Worm (Caenorhabditis elegans) whole organism, midembryonic: ENCODE data around the gene srh-252.

ENCODE experiments used
- cog-1 ChIP-seq: sonication (generic microtip); optimal IDR thresholded peaks from 2 replicates; lab custom pipeline; 2016; ENCODE audit warnings: missing genetic modification characterization, missing compliant biosample characterization
- ztf-23 ChIP-seq: fragments of 200-800 bp; sonication (Bioruptor generic); IDR thresholded peaks from 2 replicates; pipeline ENCODE4 v1.3.6; 2022; ENCODE audit warnings: missing genetic modification reagents, missing genetic modification characterization, missing compliant biosample characterization

DNA sequence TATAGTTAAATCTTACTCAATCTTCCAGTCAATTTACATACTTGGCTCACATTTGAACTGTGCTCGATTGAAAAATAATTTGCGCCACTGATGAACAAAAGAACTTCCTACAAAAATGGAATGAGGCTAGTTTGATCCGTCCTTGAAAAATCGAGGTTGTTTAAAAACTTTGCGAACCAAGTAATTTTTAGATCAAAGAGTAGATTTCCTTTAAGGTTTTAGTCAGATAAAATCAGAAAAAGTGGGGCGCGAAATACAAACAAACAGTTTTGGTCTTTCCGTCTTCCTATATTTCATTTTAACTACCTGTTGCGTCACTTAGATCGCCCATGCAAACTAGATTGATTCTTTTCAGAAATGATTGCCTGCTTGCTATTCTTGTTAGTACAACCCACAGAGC is 21.4 kb downstream of the srh-252 start, which contains the start of gene Y68A4A.10:
- TF ChIP-seq cog-1 = no peak
- no peak for TF ChIP-seq ztf-23 (GFP tag; lab: Robert Waterston, UW)
